Fruit fly (Drosophila melanogaster) whole organism, prepupa: ENCODE measurements around the gene Atac2.

Experiments used
- Blimp-1 ChIP-seq: fragments of 200-800 bp; sonication (Bioruptor generic); optimal IDR thresholded peaks from 3 replicates; lab custom pipeline; 2017; ENCODE audit warnings: missing biosample characterization, missing genetic modification characterization, mild to moderate bottlenecking, moderate library complexity, missing genetic modification reagents
- CG10631 ChIP-seq: fragments of 200-800 bp; sonication (Bioruptor generic); optimal IDR thresholded peaks from 2 replicates; lab custom pipeline; 2016; ENCODE audit warnings: missing biosample characterization, missing genetic modification characterization
- CG10669 ChIP-seq: fragments of 200-800 bp; sonication (Bioruptor generic); optimal IDR thresholded peaks from 3 replicates; lab custom pipeline; 2018; ENCODE audit warnings: missing biosample characterization, mild to moderate bottlenecking, missing genetic modification characterization, moderate library complexity
- CG11294 ChIP-seq: fragments of 200-800 bp; sonication (Bioruptor generic); IDR thresholded peaks from 2 replicates; pipeline ENCODE4 v1.3.6; 2022; ENCODE audit warnings: missing biosample characterization, missing genetic modification characterization
- CG11762 ChIP-seq: fragments of 200-800 bp; sonication (Bioruptor generic); optimal IDR thresholded peaks from 3 replicates; lab custom pipeline; 2016; ENCODE audit warnings: missing biosample characterization, missing genetic modification characterization; ENCODE audit not compliant: insufficient read depth
- CG11902 ChIP-seq: fragments of 200-800 bp; sonication (Bioruptor generic); optimal IDR thresholded peaks from 3 replicates; lab custom pipeline; 2016; ENCODE audit warnings: missing biosample characterization, missing genetic modification characterization
- CG15336 ChIP-seq: fragments of 200-800 bp; sonication (Bioruptor generic); IDR thresholded peaks from 2 replicates; pipeline ENCODE4 v1.3.6; 2022; ENCODE audit warnings: missing biosample characterization, missing genetic modification characterization
- CG1621 ChIP-seq: fragments of 200-800 bp; sonication (Bioruptor generic); optimal IDR thresholded peaks from 3 replicates; lab custom pipeline; 2018; ENCODE audit warnings: missing biosample characterization, mild to moderate bottlenecking, missing genetic modification characterization
- CG16779 ChIP-seq: fragments of 200-800 bp; sonication (Bioruptor generic); optimal IDR thresholded peaks from 3 replicates; lab custom pipeline; 2017; ENCODE audit warnings: missing biosample characterization, mild to moderate bottlenecking, missing genetic modification characterization
- CG3032 ChIP-seq: fragments of 200-800 bp; optimal IDR thresholded peaks from 2 replicates; lab custom pipeline; 2019; ENCODE audit warnings: missing biosample characterization, mild to moderate bottlenecking, missing genetic modification characterization, moderate library complexity
- CG31627 ChIP-seq: fragments of 200-800 bp; sonication (Bioruptor generic); optimal IDR thresholded peaks from 3 replicates; lab custom pipeline; 2016; ENCODE audit warnings: missing biosample characterization, missing genetic modification characterization
- CG32006 ChIP-seq: fragments of 200-800 bp; sonication (Bioruptor generic); optimal IDR thresholded peaks from 3 replicates; lab custom pipeline; 2017; ENCODE audit warnings: missing biosample characterization, mild to moderate bottlenecking, missing genetic modification characterization
- CG34406 ChIP-seq: fragments of 200-800 bp; sonication (Bioruptor generic); optimal IDR thresholded peaks from 3 replicates; lab custom pipeline; 2016; ENCODE audit warnings: missing biosample characterization, missing genetic modification characterization
- CG3919 ChIP-seq: fragments of 200-800 bp; sonication (Bioruptor generic); optimal IDR thresholded peaks from 3 replicates; lab custom pipeline; 2016; ENCODE audit warnings: missing biosample characterization, missing genetic modification characterization
- CG4318 ChIP-seq: fragments of 200-800 bp; sonication (Bioruptor generic); optimal IDR thresholded peaks from 3 replicates; lab custom pipeline; 2017; ENCODE audit warnings: missing biosample characterization, mild to moderate bottlenecking, missing genetic modification characterization
- CG6163 ChIP-seq: fragments of 200-800 bp; sonication (Bioruptor generic); IDR thresholded peaks from 3 replicates; pipeline ENCODE4 v1.3.6; 2022; ENCODE audit warnings: missing biosample characterization, missing genetic modification characterization
- CG6276 ChIP-seq: fragments of 200-800 bp; sonication (Bioruptor generic); optimal IDR thresholded peaks from 2 replicates; lab custom pipeline; 2017; ENCODE audit warnings: missing biosample characterization, mild to moderate bottlenecking, missing genetic modification characterization
- CG6792 ChIP-seq: fragments of 200-800 bp; sonication (Bioruptor generic); optimal IDR thresholded peaks from 3 replicates; lab custom pipeline; 2016; ENCODE audit warnings: missing biosample characterization, missing genetic modification characterization
- CG6808 ChIP-seq: fragments of 200-800 bp; sonication (Bioruptor generic); optimal IDR thresholded peaks from 3 replicates; lab custom pipeline; 2017; ENCODE audit warnings: missing biosample characterization, missing genetic modification characterization, mild to moderate bottlenecking, moderate library complexity, missing genetic modification reagents
- CG7368 ChIP-seq: fragments of 200-800 bp; sonication (Bioruptor generic); optimal IDR thresholded peaks from 3 replicates; lab custom pipeline; 2016; ENCODE audit warnings: missing biosample characterization, missing genetic modification characterization
- CG8119 ChIP-seq: fragments of 200-800 bp; sonication (Bioruptor generic); IDR thresholded peaks from 3 replicates; pipeline ENCODE4 v1.3.6; 2022; ENCODE audit warnings: missing biosample characterization, missing genetic modification characterization
- CG8319 ChIP-seq: fragments of 200-800 bp; sonication (Bioruptor generic); optimal IDR thresholded peaks from 3 replicates; lab custom pipeline; 2016; ENCODE audit warnings: missing biosample characterization, missing genetic modification characterization
- CG8632 ChIP-seq: fragments of 200-800 bp; sonication (Bioruptor generic); optimal IDR thresholded peaks from 3 replicates; lab custom pipeline; 2016; ENCODE audit warnings: missing biosample characterization, missing genetic modification characterization
- Eip75B ChIP-seq: fragments of 200-800 bp; sonication (Bioruptor generic); optimal IDR thresholded peaks from 3 replicates; lab custom pipeline; 2016; ENCODE audit warnings: missing biosample characterization, missing genetic modification characterization
- Eip93F ChIP-seq: fragments of 200-800 bp; sonication (Bioruptor generic); optimal IDR thresholded peaks from 2 replicates; lab custom pipeline; 2016; ENCODE audit warnings: missing biosample characterization, mild to moderate bottlenecking, missing genetic modification characterization
- Ets21C ChIP-seq: fragments of 200-800 bp; sonication (Bioruptor generic); optimal IDR thresholded peaks from 3 replicates; lab custom pipeline; 2016; ENCODE audit warnings: missing biosample characterization, missing genetic modification characterization
- Ets96B ChIP-seq: fragments of 200-800 bp; optimal IDR thresholded peaks from 2 replicates; lab custom pipeline; 2019; ENCODE audit warnings: missing biosample characterization, mild to moderate bottlenecking, missing genetic modification characterization, moderate library complexity
- Gug ChIP-seq: fragments of 200-800 bp; sonication (Bioruptor generic); IDR thresholded peaks from 2 replicates; pipeline ENCODE4 v1.3.6; 2022; ENCODE audit warnings: missing biosample characterization, missing genetic modification characterization
- Hr38 ChIP-seq: sonication (Bioruptor generic); optimal IDR thresholded peaks from 2 replicates; lab custom pipeline; 2016; ENCODE audit warnings: missing biosample characterization, missing genetic modification characterization
- Hr39 ChIP-seq: fragments of 200-800 bp; sonication (Bioruptor generic); optimal IDR thresholded peaks from 2 replicates; lab custom pipeline; 2016; ENCODE audit warnings: missing biosample characterization, missing genetic modification characterization
- Hr4 ChIP-seq: fragments of 200-800 bp; sonication (Bioruptor generic); optimal IDR thresholded peaks from 3 replicates; lab custom pipeline; 2016; ENCODE audit warnings: missing biosample characterization, missing genetic modification characterization
- Lpt ChIP-seq: fragments of 200-800 bp; sonication (Bioruptor generic); optimal IDR thresholded peaks from 3 replicates; lab custom pipeline; 2016; ENCODE audit warnings: missing biosample characterization, missing genetic modification characterization
- Met ChIP-seq: fragments of 200-800 bp; sonication (Bioruptor generic); optimal IDR thresholded peaks from 3 replicates; lab custom pipeline; 2016; ENCODE audit warnings: missing biosample characterization, missing genetic modification characterization
- OdsH ChIP-seq: fragments of 200-800 bp; sonication (Bioruptor generic); optimal IDR thresholded peaks from 3 replicates; lab custom pipeline; 2016; ENCODE audit warnings: missing biosample characterization, missing genetic modification characterization
- Sox102F ChIP-seq: fragments of 200-800 bp; sonication (Bioruptor generic); optimal IDR thresholded peaks from 2 replicates; lab custom pipeline; 2016; ENCODE audit warnings: missing biosample characterization, mild to moderate bottlenecking, missing genetic modification characterization
- Sox14 ChIP-seq: fragments of 200-800 bp; sonication (Bioruptor generic); optimal IDR thresholded peaks from 3 replicates; lab custom pipeline; 2016; ENCODE audit warnings: missing biosample characterization, missing genetic modification characterization
- Sox15 ChIP-seq: fragments of 200-800 bp; sonication (Bioruptor generic); optimal IDR thresholded peaks from 3 replicates; lab custom pipeline; 2016; ENCODE audit warnings: missing biosample characterization, missing genetic modification characterization
- achi ChIP-seq: fragments of 200-800 bp; sonication (Bioruptor generic); optimal IDR thresholded peaks from 3 replicates; lab custom pipeline; 2016; ENCODE audit warnings: missing biosample characterization, missing genetic modification characterization
- cyc ChIP-seq: fragments of 200-800 bp; sonication (Bioruptor generic); optimal IDR thresholded peaks from 3 replicates; lab custom pipeline; 2016; ENCODE audit warnings: missing biosample characterization, missing genetic modification characterization
- dsx ChIP-seq: fragments of 200-800 bp; optimal IDR thresholded peaks from 3 replicates; lab custom pipeline; 2019; ENCODE audit warnings: missing biosample characterization, mild to moderate bottlenecking, missing genetic modification characterization, moderate library complexity; ENCODE audit not compliant: poor library complexity, severe bottlenecking
- eg ChIP-seq: fragments of 200-800 bp; sonication (Bioruptor generic); IDR thresholded peaks from 3 replicates; pipeline ENCODE4 v1.3.6; 2022; ENCODE audit warnings: missing biosample characterization, missing genetic modification characterization
- esn ChIP-seq: fragments of 200-800 bp; sonication (Bioruptor generic); optimal IDR thresholded peaks from 2 replicates; lab custom pipeline; 2016; ENCODE audit warnings: missing biosample characterization, mild to moderate bottlenecking, missing genetic modification characterization, moderate library complexity
- fd59A ChIP-seq: fragments of 200-800 bp; sonication (Bioruptor generic); optimal IDR thresholded peaks from 2 replicates; lab custom pipeline; 2017; ENCODE audit warnings: missing biosample characterization, mild to moderate bottlenecking, missing genetic modification characterization, missing genetic modification reagents
- fd85E ChIP-seq: fragments of 200-800 bp; sonication (Bioruptor generic); optimal IDR thresholded peaks from 3 replicates; lab custom pipeline; 2016; ENCODE audit warnings: missing biosample characterization, missing genetic modification characterization
- fkh ChIP-seq: fragments of 200-800 bp; sonication (Bioruptor generic); optimal IDR thresholded peaks from 3 replicates; lab custom pipeline; 2017; ENCODE audit warnings: missing biosample characterization, mild to moderate bottlenecking, missing genetic modification characterization, moderate library complexity
- lz ChIP-seq: fragments of 200-800 bp; sonication (Bioruptor generic); optimal IDR thresholded peaks from 3 replicates; lab custom pipeline; 2016; ENCODE audit warnings: missing biosample characterization, missing genetic modification characterization
- pdm3 ChIP-seq: fragments of 200-800 bp; sonication (Bioruptor generic); optimal IDR thresholded peaks from 3 replicates; lab custom pipeline; 2016; ENCODE audit warnings: missing biosample characterization, missing genetic modification characterization
- salr ChIP-seq, 2 experiments: fragments of 200-800 bp; sonication (Bioruptor generic); optimal IDR thresholded peaks; 3 replicates each; lab custom pipeline; 2016 to 2018; ENCODE audit warnings: missing biosample characterization in 2 of 2, missing genetic modification characterization in 2 of 2, mild to moderate bottlenecking in 1 of 2
- ss ChIP-seq, 2 experiments: fragments of 200-800 bp; sonication (Bioruptor generic); optimal IDR thresholded peaks; 2 replicates in 1 of 2; 3 replicates in 1 of 2; lab custom pipeline; 2017 to 2018; ENCODE audit warnings: mild to moderate bottlenecking in 2 of 2, missing biosample characterization in 2 of 2, missing genetic modification characterization in 2 of 2, moderate library complexity in 1 of 2
- svp ChIP-seq: fragments of 200-800 bp; sonication (Bioruptor generic); peaks from one replicate; lab custom pipeline; 2016; ENCODE audit warnings: missing biosample characterization, missing genetic modification characterization
- topi ChIP-seq: fragments of 200-800 bp; sonication (Bioruptor generic); optimal IDR thresholded peaks from 3 replicates; lab custom pipeline; 2016; ENCODE audit warnings: missing biosample characterization, missing genetic modification characterization
- vri ChIP-seq: fragments of 200-800 bp; sonication (Bioruptor generic); optimal IDR thresholded peaks from 3 replicates; lab custom pipeline; 2016; ENCODE audit warnings: missing biosample characterization, mild to moderate bottlenecking, missing genetic modification characterization

Atac2 gene

DNA sequence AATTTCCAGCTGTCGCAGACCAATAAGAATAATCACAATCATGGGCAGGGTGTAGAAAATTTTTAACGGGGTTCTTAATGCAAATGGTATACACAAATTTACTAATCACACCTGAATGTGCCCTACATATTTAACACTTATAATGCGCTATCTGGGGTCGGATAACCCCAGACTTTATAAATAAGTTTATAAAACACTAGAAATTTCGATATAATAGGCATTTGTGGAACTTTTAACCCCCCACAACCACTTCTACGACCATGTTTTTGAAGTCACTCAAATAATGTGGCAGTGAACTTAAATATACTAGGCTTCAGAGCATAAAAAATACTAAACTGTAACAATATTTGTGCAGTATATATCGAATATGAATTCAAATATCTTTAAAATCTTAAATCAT, 7.1 kb downstream of the Atac2 start, which contains the start of gene CG10413:
Gene CG10413 (minus strand): TSS at position 264 of the 400 bp plus-strand sequence.
- TF ChIP-seq CG34406 (peak; percentile 99), CG10669 (GFP tag; lab: Kevin White, UChicago) (peak; percentile 98), CG3032 (tag; lab: Kevin White, UChicago) (peak; percentile 98), CG10631 (GFP tag; lab: Kevin White, UChicago) (peak; percentile 98), CG3919 (GFP tag; lab: Kevin White, UChicago) (peak; percentile 99), CG32006 (GFP tag; lab: Kevin White, UChicago) (peak; percentile 98), CG6792 (peak; percentile 98), svp (GFP tag; lab: Kevin White, UChicago) (no peak), Hr4 (GFP tag; lab: Kevin White, UChicago) (peak; percentile 99), CG11762 (GFP tag; lab: Kevin White, UChicago) (peak; percentile 99), CG1621 (tag; lab: Kevin White, UChicago) (peak; percentile 96), fd85E (GFP tag; lab: Kevin White, UChicago) (no peak), OdsH (peak; percentile 99), dsx (GFP tag; lab: Kevin White, UChicago) (peak; percentile 95), Ets21C (GFP tag; lab: Kevin White, UChicago) (peak; percentile 97), Blimp-1 (GFP tag; lab: Kevin White, UChicago) (peak; percentile 94), Ets96B (tag; lab: Kevin White, UChicago) (peak; percentile 98), fd59A (GFP tag; lab: Kevin White, UChicago) (peak; percentile 96), Sox15 (GFP tag; lab: Kevin White, UChicago) (peak; percentile 98), CG16779 (no peak), CG15336 (peak; percentile 98), Hr39 (GFP tag; lab: Kevin White, UChicago) (peak; percentile 99), eg (GFP tag; lab: Robert Waterston, UW) (peak; percentile 97), lz (GFP tag; lab: Kevin White, UChicago) (peak; percentile 99), CG8119 (GFP tag; lab: Robert Waterston, UW) (peak; percentile 97), cyc (GFP tag; lab: Kevin White, UChicago) (peak; percentile 99), Lpt (GFP tag; lab: Kevin White, UChicago) (peak; percentile 97), Eip93F (GFP tag; lab: Kevin White, UChicago) (peak; percentile 97), CG4318 (GFP tag; lab: Kevin White, UChicago) (peak; percentile 95), Gug (GFP tag; lab: Robert Waterston, UW) (peak; percentile 97), Eip75B (GFP tag; lab: Kevin White, UChicago) (peak; percentile 99), achi (GFP tag; lab: Kevin White, UChicago) (peak; percentile 98), CG11294 (GFP tag; lab: Robert Waterston, UW) (peak; percentile 97), Met (GFP tag; lab: Kevin White, UChicago) (peak; percentile 98), Sox14 (GFP tag; lab: Kevin White, UChicago) (peak; percentile 99), ss (GFP tag; optimal IDR thresholded peaks at IDR 0.05; lab: Kevin White, UChicago) (peak in 1 of 2 experiments; percentile 97), CG6276 (GFP tag; lab: Kevin White, UChicago) (no peak), vri (no peak), fkh (GFP tag; lab: Kevin White, UChicago) (peak; percentile 79), CG8319 (GFP tag; lab: Kevin White, UChicago) (peak; percentile 98), Sox102F (peak; percentile 99), pdm3 (GFP tag; lab: Kevin White, UChicago) (peak; percentile 99), CG6163 (GFP tag; lab: Robert Waterston, UW) (peak; percentile 96), salr (GFP tag; optimal IDR thresholded peaks at IDR 0.05; lab: Kevin White, UChicago) (peak in 1 of 2 experiments; percentile 97), CG31627 (GFP tag; lab: Kevin White, UChicago) (peak; percentile 99), topi (peak; percentile 98), CG8632 (GFP tag; lab: Kevin White, UChicago) (peak; percentile 98), CG6808 (peak; percentile 97), esn (GFP tag; lab: Kevin White, UChicago) (peak; percentile 99), Hr38 (peak; percentile 87), CG7368 (GFP tag; lab: Kevin White, UChicago) (peak; percentile 96), CG11902 (GFP tag; lab: Kevin White, UChicago) (peak; percentile 97)
